Worm (Caenorhabditis elegans) whole organism, late embryonic: Measurements from ENCODE around the gene Y42A5A.1.

Source experiments
- Y22D7AL.16 ChIP-seq: sonication (generic microtip); optimal IDR thresholded peaks from 2 replicates; lab custom pipeline; 2016; ENCODE audit warnings: missing genetic modification characterization, missing compliant biosample characterization
- ceh-34 ChIP-seq: sonication (generic microtip); optimal IDR thresholded peaks from 2 replicates; lab custom pipeline; 2016; ENCODE audit warnings: mild to moderate bottlenecking, missing genetic modification characterization, missing compliant biosample characterization
- gmeb-2 ChIP-seq: sonication (generic microtip); optimal IDR thresholded peaks from 2 replicates; lab custom pipeline; 2016; ENCODE audit warnings: missing genetic modification characterization, inconsistent platforms, missing compliant biosample characterization

DNA sequence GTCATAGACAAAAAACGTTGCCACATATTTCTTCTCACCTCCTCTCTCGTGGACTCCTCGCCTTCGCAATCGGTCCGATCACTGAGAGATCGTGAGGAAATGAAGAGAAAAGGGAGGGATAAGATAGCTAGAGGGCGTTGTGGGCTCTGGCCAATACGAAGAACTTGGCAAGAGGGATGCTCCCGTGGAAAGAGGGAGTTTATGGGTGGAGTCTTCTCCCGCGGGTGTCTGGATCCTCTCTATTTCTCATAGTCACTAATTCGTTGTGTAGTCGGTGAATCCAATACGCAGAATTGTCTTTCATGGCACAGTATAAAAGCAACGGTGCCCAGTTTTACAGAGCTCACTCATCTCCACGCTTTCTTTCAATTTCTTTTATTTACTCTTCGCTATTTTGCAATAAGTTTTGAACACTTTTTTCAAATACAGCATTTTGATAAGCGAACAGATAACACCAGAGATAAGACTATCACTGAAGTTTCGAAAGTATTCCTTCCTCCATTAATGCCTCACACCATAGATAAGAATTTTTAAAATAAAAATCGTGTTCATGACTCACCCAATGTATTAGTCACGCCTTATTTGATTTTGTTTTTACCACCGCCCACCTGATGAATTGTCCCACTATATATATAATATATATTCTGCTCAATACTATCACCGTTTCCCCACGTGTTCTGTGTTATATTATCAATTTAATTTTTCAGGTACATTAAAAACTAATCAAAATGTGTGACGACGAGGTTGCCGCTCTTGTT is 7.2 kb upstream of the Y42A5A.1 start, which contains the start of gene act-1:
- TF ChIP-seq Y22D7AL.16 (no peak), ceh-34 (tag; lab: Kevin White, UChicago) (peak; percentile 69), gmeb-2 (tag; lab: Kevin White, UChicago) (no peak)
